Worm (Caenorhabditis elegans): ENCODE data around the gene F13A2.3.

ce11 chrV:4423087-4423486 lies 26.9 kb upstream of the F13A2.3 start:
- TF ChIP-seq flt-1 (GFP tag; IDR thresholded peaks at IDR 0.05), result no peak
- no peak for TF ChIP-seq cog-1 (tag; optimal IDR thresholded peaks at IDR 0.05)
- TF ChIP-seq T22C8.4 (GFP tag; IDR thresholded peaks at IDR 0.05), result no peak
- TF ChIP-seq tab-1 (GFP tag; IDR thresholded peaks at IDR 0.05), result no peak
- no peak for TF ChIP-seq ref-1 (GFP tag; conservative IDR thresholded peaks at IDR 0.05)
- TF ChIP-seq ztf-23 (GFP tag; IDR thresholded peaks at IDR 0.05), result no peak
- no peak for TF ChIP-seq klf-2 (GFP tag; conservative IDR thresholded peaks at IDR 0.05)
- no peak for TF ChIP-seq ztf-29 (GFP tag; IDR thresholded peaks at IDR 0.05)
- no peak for TF ChIP-seq med-1 (GFP tag; optimal IDR thresholded peaks at IDR 0.05; ENCODE audit: insufficient read depth)

Data from whole organism, midembryonic.